Fruit fly (Drosophila melanogaster) whole organism, adult: ENCODE measurements around the gene Ppm1.

Source experiments
- cic ChIP-seq: fragments of 200-800 bp; sonication (Bioruptor generic); optimal IDR thresholded peaks from 2 replicates; lab custom pipeline; 2017; ENCODE audit warnings: missing biosample characterization, mild to moderate bottlenecking, missing genetic modification characterization, moderate library complexity
- ovo ChIP-seq: fragments of 200-800 bp; sonication (Bioruptor generic); optimal IDR thresholded peaks from 2 replicates; lab custom pipeline; 2016; ENCODE audit warnings: missing biosample characterization, missing genetic modification characterization
- toe ChIP-seq: fragments of 200-800 bp; sonication (Bioruptor generic); optimal IDR thresholded peaks from 2 replicates; lab custom pipeline; 2016; ENCODE audit warnings: missing biosample characterization, missing genetic modification characterization

dm6 chr3L:555326-555725 lies 25.8 kb upstream of the Ppm1 start:
- TF ChIP-seq cic (GFP tag; lab: Kevin White, UChicago) = no peak
- no peak for TF ChIP-seq ovo (GFP tag; lab: Kevin White, UChicago)
- no peak for TF ChIP-seq toe (GFP tag; lab: Kevin White, UChicago)
